Fruit fly (Drosophila melanogaster): Measurements from ENCODE around the gene CG3862.

The CG3862 gene

DNA sequence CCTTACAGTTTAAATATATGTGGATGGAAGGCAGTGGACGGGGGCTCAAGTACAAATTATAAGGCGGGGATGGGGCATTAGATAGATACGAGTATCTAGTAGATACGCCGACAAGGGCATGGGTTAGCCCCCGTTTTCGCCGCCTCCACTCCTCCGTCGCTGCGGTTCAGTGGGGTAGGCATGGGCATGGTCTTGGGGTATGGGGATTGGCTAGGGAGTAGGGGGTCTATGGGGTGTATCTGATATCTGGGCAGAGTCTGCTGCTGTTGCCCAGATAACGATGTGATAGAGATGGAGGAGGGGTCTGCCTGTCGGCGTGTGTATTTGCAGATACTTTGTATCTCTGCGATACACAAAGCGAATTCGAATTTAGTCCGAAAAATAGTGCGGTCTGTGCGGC, 35.7 kb downstream of the CG3862 start:
- no peak for TF ChIP-seq CG32264 (GFP tag; optimal IDR thresholded peaks at IDR 0.05)
- no peak for TF ChIP-seq sv (GFP tag; optimal IDR thresholded peaks at IDR 0.05)
- TF ChIP-seq foxo (GFP tag; optimal IDR thresholded peaks at IDR 0.05), result no peak
- no peak for TF ChIP-seq brk (GFP tag; optimal IDR thresholded peaks at IDR 0.05)
- no peak for TF ChIP-seq lola (GFP tag; optimal IDR thresholded peaks at IDR 0.05)
- no peak for TF ChIP-seq tai (GFP tag; optimal IDR thresholded peaks at IDR 0.05)
- no peak for TF ChIP-seq Dif (GFP tag; optimal IDR thresholded peaks at IDR 0.05; ENCODE audit: partially characterized antibody)
- TF ChIP-seq Hr78 (GFP tag; optimal IDR thresholded peaks at IDR 0.05), result no peak
- no peak for TF ChIP-seq Hr83 (GFP tag; optimal IDR thresholded peaks at IDR 0.05; ENCODE audit: poor library complexity, severe bottlenecking)
- no peak for TF ChIP-seq jim (GFP tag; optimal IDR thresholded peaks at IDR 0.05)
- TF ChIP-seq rgr (GFP tag; optimal IDR thresholded peaks at IDR 0.05), result no peak
- TF ChIP-seq dmrt93B (GFP tag; optimal IDR thresholded peaks at IDR 0.05), result no peak
- no peak for TF ChIP-seq woc (GFP tag; optimal IDR thresholded peaks at IDR 0.05)

DNA sequence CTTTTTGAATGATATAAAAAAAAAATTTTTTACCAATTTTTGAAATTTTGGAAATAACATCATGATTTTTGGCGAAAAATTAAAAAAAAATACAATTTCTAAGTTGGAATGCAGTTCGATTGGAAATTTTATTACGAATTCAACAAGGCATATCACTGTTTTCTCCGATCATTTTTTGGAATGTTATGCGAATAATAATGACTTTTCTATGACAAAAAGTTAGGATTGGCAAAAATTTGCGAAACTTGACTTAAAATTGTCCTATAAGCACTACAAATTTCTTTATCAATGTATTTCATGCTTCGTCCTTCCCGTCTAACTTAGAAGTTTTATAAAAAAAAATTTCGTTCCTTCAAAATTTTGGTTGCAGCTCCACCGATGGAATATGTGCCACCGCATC, 41.6 kb downstream of the CG3862 start, which contains the start of gene CG3544:
TSS of gene CG3544 (plus strand) at position 301 of the 400 bp plus-strand sequence.
- TF ChIP-seq Myc (optimal IDR thresholded peaks at IDR 0.05) (no peak), woc (GFP tag; optimal IDR thresholded peaks at IDR 0.05) (no peak), Mio (GFP tag; optimal IDR thresholded peaks at IDR 0.05) (no peak), dsf (GFP tag; optimal IDR thresholded peaks at IDR 0.05; ENCODE audit: borderline replicate concordance) (no peak), Dif (GFP tag; optimal IDR thresholded peaks at IDR 0.05; ENCODE audit: partially characterized antibody) (no peak), fru (GFP tag; optimal IDR thresholded peaks at IDR 0.05) (no peak), Jra (GFP tag; optimal IDR thresholded peaks at IDR 0.05) (no peak), CG9705 (GFP tag; optimal IDR thresholded peaks at IDR 0.05) (no peak), CG32264 (GFP tag; optimal IDR thresholded peaks at IDR 0.05) (no peak), tai (GFP tag; optimal IDR thresholded peaks at IDR 0.05) (no peak), OdsH (GFP tag; optimal IDR thresholded peaks at IDR 0.05) (no peak), foxo (GFP tag; optimal IDR thresholded peaks at IDR 0.05) (no peak), lola (GFP tag; optimal IDR thresholded peaks at IDR 0.05) (no peak), GATAd (GFP tag; optimal IDR thresholded peaks at IDR 0.05) (no peak)

DNA sequence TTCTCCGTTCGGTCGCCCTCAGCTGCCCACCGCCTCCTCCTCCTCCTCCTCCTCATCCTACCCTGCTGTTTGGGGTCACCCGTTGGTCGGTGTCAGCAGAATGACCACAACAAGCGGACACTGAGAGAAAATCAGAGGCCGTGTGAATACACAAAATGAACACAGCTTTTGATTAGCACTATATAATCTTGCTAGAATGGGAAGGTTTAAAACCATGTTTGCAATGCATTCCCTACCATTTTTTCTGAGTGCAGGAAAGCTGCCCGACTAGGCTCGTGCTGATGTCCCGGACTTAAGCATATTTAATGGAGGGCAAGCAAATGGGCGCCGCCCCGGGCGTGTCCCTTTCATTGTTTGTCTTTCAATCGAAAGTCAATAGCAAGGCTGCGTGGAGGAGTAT, 44.8 kb downstream of the CG3862 start:
- TF ChIP-seq brk (GFP tag; optimal IDR thresholded peaks at IDR 0.05), result no peak
- no peak for TF ChIP-seq Mio (GFP tag; optimal IDR thresholded peaks at IDR 0.05)
- TF ChIP-seq GATAd (GFP tag; optimal IDR thresholded peaks at IDR 0.05), result no peak
- no peak for TF ChIP-seq CG32264 (GFP tag; optimal IDR thresholded peaks at IDR 0.05)
- TF ChIP-seq pan (optimal IDR thresholded peaks at IDR 0.05), result no peak
- no peak for TF ChIP-seq Hr78 (GFP tag; optimal IDR thresholded peaks at IDR 0.05)
- no peak for TF ChIP-seq usp (GFP tag; optimal IDR thresholded peaks at IDR 0.05)
- no peak for TF ChIP-seq Jra (GFP tag; optimal IDR thresholded peaks at IDR 0.05)
- TF ChIP-seq Myc (optimal IDR thresholded peaks at IDR 0.05), result no peak
- no peak for TF ChIP-seq lola (GFP tag; optimal IDR thresholded peaks at IDR 0.05)
- TF ChIP-seq Dfd (GFP tag; optimal IDR thresholded peaks at IDR 0.05), result no peak
- TF ChIP-seq rgr (GFP tag; optimal IDR thresholded peaks at IDR 0.05), result no peak
- TF ChIP-seq HLH106 (tag; optimal IDR thresholded peaks at IDR 0.05), result no peak
- TF ChIP-seq CrebA (GFP tag; optimal IDR thresholded peaks at IDR 0.05; ENCODE audit: borderline replicate concordance), result no peak
- no peak for TF ChIP-seq tai (GFP tag; optimal IDR thresholded peaks at IDR 0.05)
- TF ChIP-seq N (GFP tag; optimal IDR thresholded peaks at IDR 0.05), result no peak
- TF ChIP-seq woc (GFP tag; optimal IDR thresholded peaks at IDR 0.05), result no peak
- no peak for TF ChIP-seq Hr83 (GFP tag; optimal IDR thresholded peaks at IDR 0.05; ENCODE audit: poor library complexity, severe bottlenecking)
- TF ChIP-seq dmrt93B (GFP tag; optimal IDR thresholded peaks at IDR 0.05), result no peak

DNA sequence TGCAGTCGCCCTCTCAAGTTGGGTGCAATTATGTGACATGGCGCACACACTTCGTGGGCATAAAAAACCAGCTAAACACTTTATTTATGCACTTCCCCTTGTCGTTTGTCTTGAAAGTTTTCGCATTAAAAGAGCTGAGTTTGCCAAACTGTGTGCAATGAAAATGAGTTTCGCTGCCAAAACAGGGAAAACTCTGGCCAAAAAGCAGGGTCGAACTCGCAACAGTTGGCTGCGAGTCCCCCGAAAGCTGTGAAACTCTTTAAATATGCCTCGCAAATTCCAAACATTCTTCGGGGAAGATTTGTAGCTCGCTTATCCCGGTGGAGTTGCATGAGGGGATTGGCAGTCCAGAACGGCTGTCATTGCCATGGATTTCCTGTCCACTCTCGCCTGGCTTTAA, 45.5 kb downstream of the CG3862 start, which contains the start of gene Gr21a:
TSS of gene Gr21a (plus strand) at position 301 of the 400 bp plus-strand sequence.
- TF ChIP-seq Vsx2 (GFP tag; optimal IDR thresholded peaks at IDR 0.05; ENCODE audit: partially characterized antibody), result no peak
- no peak for TF ChIP-seq Hnf4 (GFP tag; optimal IDR thresholded peaks at IDR 0.05)
- no peak for TF ChIP-seq dmrt93B (GFP tag; optimal IDR thresholded peaks at IDR 0.05)
- TF ChIP-seq fru (GFP tag; optimal IDR thresholded peaks at IDR 0.05), result no peak
- no peak for TF ChIP-seq Hr78 (GFP tag; optimal IDR thresholded peaks at IDR 0.05)
- no peak for TF ChIP-seq foxo (GFP tag; optimal IDR thresholded peaks at IDR 0.05)
- TF ChIP-seq rgr (GFP tag; optimal IDR thresholded peaks at IDR 0.05), result no peak
- no peak for TF ChIP-seq CrebA (GFP tag; optimal IDR thresholded peaks at IDR 0.05; ENCODE audit: borderline replicate concordance)
- no peak for TF ChIP-seq N (GFP tag; optimal IDR thresholded peaks at IDR 0.05)
- TF ChIP-seq lola (GFP tag; optimal IDR thresholded peaks at IDR 0.05), result no peak

DNA sequence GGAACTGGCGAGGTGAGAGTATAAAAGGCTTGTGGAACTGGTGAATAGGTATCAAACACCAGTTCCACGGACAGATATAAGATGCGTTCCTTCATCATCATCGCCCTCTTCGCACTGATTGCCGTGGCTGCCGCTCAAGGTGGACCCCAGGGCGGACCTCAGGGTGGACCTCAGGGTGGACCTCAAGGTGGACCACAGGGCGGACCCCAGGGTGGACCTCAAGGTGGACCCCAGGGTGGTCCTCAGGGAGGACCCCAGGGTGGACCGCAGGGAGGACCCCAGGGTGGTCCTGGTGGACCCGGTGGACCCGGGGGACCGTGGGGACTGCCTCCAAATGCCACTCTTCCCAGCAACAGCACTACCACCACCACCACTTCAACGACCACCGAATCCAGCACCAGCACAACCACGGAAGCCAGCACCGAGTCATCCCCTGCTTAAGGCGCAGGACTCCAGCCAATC, 46.5 kb downstream of the CG3862 start, which contains the start of gene CG13947:
TSS of gene CG13947 (plus strand) at position 51 of the 462 bp plus-strand sequence.
- TF ChIP-seq Dfd (GFP tag; optimal IDR thresholded peaks at IDR 0.05) (peak; percentile 99), Rel (GFP tag; optimal IDR thresholded peaks at IDR 0.05) (no peak), Rel (tag; optimal IDR thresholded peaks at IDR 0.05) (no peak)

Measured in whole organism, wandering third instar larva.